Fruit fly (Drosophila melanogaster): ENCODE measurements around the gene Keap1.

Gene Keap1

dm6 chr3R:17072526-17073114, 7.1 kb downstream of the Keap1 start, which contains the start of the genes Ns1 and mRpS11 (continued):
- TF ChIP-seq CG10565 (GFP tag; optimal IDR thresholded peaks at IDR 0.05), result no peak
- no peak for TF ChIP-seq Deaf1 (tag; optimal IDR thresholded peaks at IDR 0.05)
- TF ChIP-seq tio (GFP tag; optimal IDR thresholded peaks at IDR 0.05), result no peak
- no peak for TF ChIP-seq CG12071 (GFP tag; optimal IDR thresholded peaks at IDR 0.05)
- no peak for TF ChIP-seq Lim3 (GFP tag; IDR thresholded peaks at IDR 0.05)
- peak; percentile 3 for TF ChIP-seq CG4854 (GFP tag; optimal IDR thresholded peaks at IDR 0.05)
- no peak for TF ChIP-seq bab2 (GFP tag; optimal IDR thresholded peaks at IDR 0.05)
- peak; percentile 91 for TF ChIP-seq nerfin-1 (tag; optimal IDR thresholded peaks at IDR 0.05)
- TF ChIP-seq CG8281 (tag; optimal IDR thresholded peaks at IDR 0.05), result no peak
- TF ChIP-seq nerfin-2 (GFP tag; IDR thresholded peaks at IDR 0.05; ENCODE audit: partially characterized antibody), result no peak
- no peak for TF ChIP-seq fd64A (GFP tag; optimal IDR thresholded peaks at IDR 0.05)
- TF ChIP-seq Gug (GFP tag; IDR thresholded peaks at IDR 0.05), result no peak; the same call in 3 of the 4 replicates
- TF ChIP-seq CG15514 (GFP tag; optimal IDR thresholded peaks at IDR 0.05), result peak; percentile 79
- no peak for TF ChIP-seq Atf3 (GFP tag; optimal IDR thresholded peaks at IDR 0.05)
- no peak for TF ChIP-seq CG6175 (GFP tag; IDR thresholded peaks at IDR 0.05)
- TF ChIP-seq CG13894 (tag; optimal IDR thresholded peaks at IDR 0.05), result peak; percentile 20
- peak; percentile 42 for TF ChIP-seq ftz-f1 (GFP tag; optimal IDR thresholded peaks at IDR 0.05)
- TF ChIP-seq danr (GFP tag; IDR thresholded peaks at IDR 0.05), result no peak
- peak; percentile 2 for TF ChIP-seq Atf-2 (GFP tag; optimal IDR thresholded peaks at IDR 0.05)
- no peak for TF ChIP-seq so (GFP tag; IDR thresholded peaks at IDR 0.05)
- TF ChIP-seq dm (GFP tag; optimal IDR thresholded peaks at IDR 0.05), result peak; percentile 99
- no peak for TF ChIP-seq hkb (optimal IDR thresholded peaks at IDR 0.05)
- TF ChIP-seq hkb (GFP tag; IDR thresholded peaks at IDR 0.05), result peak; percentile 52; the same call in 1 of the 2 replicates
- peak; percentile 81 for TF ChIP-seq HmgZ (tag; optimal IDR thresholded peaks at IDR 0.05)
- TF ChIP-seq sd (tag; optimal IDR thresholded peaks at IDR 0.05), result peak; percentile 60
- peak; percentile 76 for TF ChIP-seq CG7987 (GFP tag; optimal IDR thresholded peaks at IDR 0.05)
- peak; percentile 68; the same call in 1 of the 3 replicates for TF ChIP-seq CG2199 (GFP tag; IDR thresholded peaks at IDR 0.05)
- TF ChIP-seq CrebB (tag; optimal IDR thresholded peaks at IDR 0.05), result no peak
- TF ChIP-seq crp (GFP tag; optimal IDR thresholded peaks at IDR 0.05), result peak in 1 of 2 experiments; percentile 40
- no peak for TF ChIP-seq ind (GFP tag; optimal IDR thresholded peaks at IDR 0.05)
- no peak for TF ChIP-seq cg (GFP tag; optimal IDR thresholded peaks at IDR 0.05)
- no peak for TF ChIP-seq unc-4 (GFP tag; IDR thresholded peaks at IDR 0.05; ENCODE audit: partially characterized antibody)
- peak; percentile 19 for TF ChIP-seq Fer3 (tag; optimal IDR thresholded peaks at IDR 0.05)
- no peak for TF ChIP-seq emc (GFP tag; optimal IDR thresholded peaks at IDR 0.05)
- no peak for TF ChIP-seq Drgx (GFP tag; IDR thresholded peaks at IDR 0.05)
- TF ChIP-seq exex (tag; optimal IDR thresholded peaks at IDR 0.05), result no peak
- no peak for TF ChIP-seq usp (GFP tag; optimal IDR thresholded peaks at IDR 0.05)
- no peak for TF ChIP-seq Trl (optimal IDR thresholded peaks at IDR 0.05)
- TF ChIP-seq Trl (GFP tag; optimal IDR thresholded peaks at IDR 0.05), result peak; percentile 39
- peak; percentile 3 for TF ChIP-seq disco-r (GFP tag; optimal IDR thresholded peaks at IDR 0.05)
- TF ChIP-seq Asciz (GFP tag; optimal IDR thresholded peaks at IDR 0.05), result no peak
- TF ChIP-seq CG6854 (GFP tag; optimal IDR thresholded peaks at IDR 0.05), result no peak
- TF ChIP-seq Dll (GFP tag; IDR thresholded peaks at IDR 0.05; ENCODE audit: partially characterized antibody), result no peak
- peak; percentile 29 to 52 for TF ChIP-seq dpn (GFP tag; optimal IDR thresholded peaks at IDR 0.05)
- TF ChIP-seq bowl (GFP tag; IDR thresholded peaks at IDR 0.05), result no peak
- no peak for TF ChIP-seq CG11695 (GFP tag; IDR thresholded peaks at IDR 0.05)
- no peak for TF ChIP-seq dmrt11E (tag; optimal IDR thresholded peaks at IDR 0.05)
- TF ChIP-seq sisA (GFP tag; IDR thresholded peaks at IDR 0.05), result 0 out of 2 replicates have a peak, but pooled peaks have one; percentile 27
- no peak for TF ChIP-seq bigmax (GFP tag; optimal IDR thresholded peaks at IDR 0.05)
- TF ChIP-seq CG3065 (GFP tag; optimal IDR thresholded peaks at IDR 0.05), result peak; percentile 37
- no peak for TF ChIP-seq CG4730 (GFP tag; IDR thresholded peaks at IDR 0.05)

Data from whole organism, embryonic.